Worm (Caenorhabditis elegans) whole organism, L3 larva: Measurements from ENCODE around the gene tsr-2.

Experiments used
- ceh-16 ChIP-seq: sonication (generic microtip); optimal IDR thresholded peaks from 2 replicates; lab custom pipeline; 2017; ENCODE audit warnings: missing biosample characterization, missing genetic modification characterization
- hmg-11 ChIP-seq: sonication (generic microtip); optimal IDR thresholded peaks from 2 replicates; lab custom pipeline; 2016; ENCODE audit warnings: missing genetic modification characterization, missing compliant biosample characterization
- nhr-237 ChIP-seq: fragments of 150-350 bp; optimal IDR thresholded peaks from 2 replicates; lab custom pipeline; 2014; ENCODE audit warnings: missing biosample characterization, missing genetic modification characterization
- nhr-28 ChIP-seq: fragments of 150-350 bp; optimal IDR thresholded peaks from 2 replicates; lab custom pipeline; 2014; ENCODE audit warnings: missing biosample characterization, missing genetic modification characterization
- pqm-1 ChIP-seq: fragments of 150-350 bp; optimal IDR thresholded peaks from 2 replicates; lab custom pipeline; 2017; ENCODE audit warnings: missing biosample characterization, missing genetic modification characterization, inconsistent platforms
- skn-1 ChIP-seq: fragments of 150-350 bp; optimal IDR thresholded peaks from 2 replicates; lab custom pipeline; 2014; ENCODE audit warnings: missing biosample characterization, missing genetic modification characterization
- snpc-4 ChIP-seq: fragments of 150-350 bp; optimal IDR thresholded peaks from 2 replicates; lab custom pipeline; 2014; ENCODE audit warnings: missing biosample characterization, missing genetic modification characterization
- unc-62 ChIP-seq: fragments of 150-350 bp; sonication (generic microtip); optimal IDR thresholded peaks from 4 replicates; lab custom pipeline; 2014; ENCODE audit warnings: missing biosample characterization, missing genetic modification reagents, missing genetic modification characterization

- no peak for TF ChIP-seq pqm-1 (tag; lab: Kevin White, UChicago)
- TF ChIP-seq ceh-16 (tag; lab: Kevin White, UChicago), result no peak
- no peak for TF ChIP-seq snpc-4
- TF ChIP-seq unc-62 (GFP tag; lab: Kevin White, UChicago), result no peak
- TF ChIP-seq nhr-237 (tag; lab: Kevin White, UChicago), result no peak
- no peak for TF ChIP-seq skn-1 (tag; lab: Kevin White, UChicago)
- TF ChIP-seq hmg-11 (tag; lab: Kevin White, UChicago), result no peak
- TF ChIP-seq nhr-28 (tag; lab: Kevin White, UChicago), result no peak
Measured at ce11 chrIV:16629090-16629489, 27.3 kb upstream of the tsr-2 start, which contains the start of gene Y51H4A.936.
